Fruit fly (Drosophila melanogaster): ENCODE data around the gene galla-2.

DNA sequence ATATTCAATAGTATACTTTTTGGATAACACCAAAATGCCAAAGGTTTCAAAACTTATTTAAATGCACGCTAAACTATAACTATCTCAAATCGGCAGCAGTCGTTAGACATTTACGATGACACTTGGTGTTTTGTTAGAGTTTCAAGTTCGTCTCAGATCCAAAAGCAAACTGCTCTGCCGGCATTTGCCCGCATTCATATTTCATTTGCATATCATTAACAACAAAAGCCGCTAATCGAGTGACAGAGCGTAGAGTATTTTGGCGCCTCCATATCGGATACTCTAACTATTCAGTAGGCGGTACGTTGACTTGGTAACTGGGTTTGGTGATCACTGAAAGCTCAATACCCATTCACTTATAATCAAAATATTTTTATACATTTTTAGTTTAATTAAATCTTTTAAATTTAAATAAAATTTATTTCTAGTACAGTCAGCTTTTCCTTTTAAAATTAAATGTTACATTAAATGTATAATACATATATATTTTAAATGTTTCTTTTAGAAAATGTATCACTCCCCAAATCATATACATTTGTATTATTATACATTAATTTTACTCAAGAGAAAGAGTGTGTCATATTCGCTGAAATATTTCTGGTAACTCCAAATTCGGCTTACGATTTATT lies 10.6 kb downstream of the galla-2 start:
- TF ChIP-seq h (optimal IDR thresholded peaks at IDR 0.05) (no peak), Sin3A (optimal IDR thresholded peaks at IDR 0.05) (no peak), ttk (optimal IDR thresholded peaks at IDR 0.05) (no peak), insv (optimal IDR thresholded peaks at IDR 0.05) (no peak)

Measured in Kc167 (cell line).